Worm (Caenorhabditis elegans) whole organism, L1 larva: ENCODE measurements around the gene piki-1.

Source experiments
- C04F5.9 ChIP-seq: sonication (generic microtip); optimal IDR thresholded peaks from 2 replicates; lab custom pipeline; 2016; ENCODE audit warnings: missing genetic modification characterization, missing compliant biosample characterization
- F16B12.6 ChIP-seq: fragments of 150-350 bp; optimal IDR thresholded peaks from 2 replicates; lab custom pipeline; 2014; ENCODE audit warnings: missing biosample characterization, missing genetic modification characterization
- alr-1 ChIP-seq: fragments of 200-800 bp; sonication (Bioruptor generic); optimal IDR thresholded peaks from 2 replicates; lab custom pipeline; 2018; ENCODE audit warnings: borderline replicate concordance, mild to moderate bottlenecking, missing genetic modification characterization, missing compliant biosample characterization
- blmp-1 ChIP-seq: fragments of 150-350 bp; optimal IDR thresholded peaks from 2 replicates; lab custom pipeline; 2014; ENCODE audit warnings: missing biosample characterization, missing genetic modification characterization
- ceh-63 ChIP-seq: fragments of 200-800 bp; sonication (Bioruptor generic); optimal IDR thresholded peaks from 2 replicates; lab custom pipeline; 2018; ENCODE audit warnings: mild to moderate bottlenecking, missing genetic modification characterization, missing compliant biosample characterization
- ceh-82 ChIP-seq, 3 experiments: fragments of 150-350 bp in 1 of 3; sonication (generic microtip) in 2 of 3; optimal IDR thresholded peaks; 2 replicates each; lab custom pipeline; 2014 to 2017; ENCODE audit warnings: missing biosample characterization in 3 of 3, missing genetic modification characterization in 3 of 3
- ceh-90 ChIP-seq: sonication (generic microtip); optimal IDR thresholded peaks from 2 replicates; lab custom pipeline; 2016; ENCODE audit warnings: missing genetic modification characterization, missing compliant biosample characterization
- dsc-1 ChIP-seq: sonication (generic microtip); optimal IDR thresholded peaks from 2 replicates; lab custom pipeline; 2016; ENCODE audit warnings: mild to moderate bottlenecking, missing genetic modification characterization, missing compliant biosample characterization
- efl-1 ChIP-seq, 4 experiments: fragments of 150-350 bp; optimal IDR thresholded peaks in 3 of 4; peaks in 1 of 4; 1 replicate in 1 of 4; 2 replicates in 3 of 4; lab custom pipeline; 2014; ENCODE audit warnings: missing biosample characterization in 2 of 4, missing genetic modification characterization in 2 of 4, missing genetic modification reagents in 2 of 4
- efl-3 ChIP-seq: fragments of 200-800 bp; sonication (Bioruptor generic); optimal IDR thresholded peaks from 2 replicates; lab custom pipeline; 2018; ENCODE audit warnings: mild to moderate bottlenecking, missing genetic modification characterization, missing compliant biosample characterization
- elt-3 ChIP-seq, 6 experiments: fragments of 150-350 bp in 1 of 6; sonication (generic microtip); optimal IDR thresholded peaks; 2 replicates each; lab custom pipeline; 2017 to 2018; ENCODE audit warnings: missing biosample characterization in 6 of 6, missing genetic modification characterization in 6 of 6, inconsistent platforms in 1 of 6
- fkh-10 ChIP-seq: sonication (generic microtip); optimal IDR thresholded peaks from 2 replicates; lab custom pipeline; 2017; ENCODE audit warnings: missing biosample characterization, missing genetic modification reagents, missing genetic modification characterization
- fkh-8 ChIP-seq: sonication (generic microtip); optimal IDR thresholded peaks from 2 replicates; lab custom pipeline; 2016; ENCODE audit warnings: mild to moderate bottlenecking, missing genetic modification characterization, missing compliant biosample characterization
- grh-1 ChIP-seq: fragments of 200-800 bp; sonication (Bioruptor generic); IDR thresholded peaks from 2 replicates; pipeline ENCODE4 v1.3.6; 2022; ENCODE audit warnings: missing genetic modification reagents, missing genetic modification characterization, missing compliant biosample characterization
- hpl-2 ChIP-seq: fragments of 150-350 bp; optimal IDR thresholded peaks from 2 replicates; lab custom pipeline; 2014; ENCODE audit warnings: missing biosample characterization, missing genetic modification reagents, missing genetic modification characterization
- irx-1 ChIP-seq: sonication (generic microtip); optimal IDR thresholded peaks from 2 replicates; lab custom pipeline; 2016; ENCODE audit warnings: missing genetic modification characterization, missing compliant biosample characterization
- isw-1 ChIP-seq: fragments of 200-800 bp; sonication (Bioruptor generic); IDR thresholded peaks from 2 replicates; pipeline ENCODE4 v1.3.6; 2022; ENCODE audit warnings: missing genetic modification characterization, missing compliant biosample characterization
- jun-1 ChIP-seq: fragments of 150-350 bp; optimal IDR thresholded peaks from 2 replicates; lab custom pipeline; 2014; ENCODE audit warnings: missing biosample characterization, missing genetic modification reagents, missing genetic modification characterization
- lin-14 ChIP-seq: fragments of 200-800 bp; sonication (Bioruptor generic); optimal IDR thresholded peaks from 2 replicates; lab custom pipeline; 2018; ENCODE audit warnings: mild to moderate bottlenecking, missing genetic modification characterization, moderate library complexity, missing compliant biosample characterization
- lin-15B ChIP-seq: fragments of 150-350 bp; sonication (generic microtip); optimal IDR thresholded peaks from 3 replicates; lab custom pipeline; 2014; ENCODE audit warnings: missing biosample characterization, missing genetic modification characterization
- lin-35 ChIP-seq, 2 experiments: fragments of 150-350 bp; optimal IDR thresholded peaks; 2 replicates each; lab custom pipeline; 2014; ENCODE audit warnings: missing biosample characterization in 2 of 2, missing genetic modification characterization in 2 of 2, missing genetic modification reagents in 2 of 2
- lsy-2 ChIP-seq, 2 experiments: fragments of 150-350 bp; optimal IDR thresholded peaks; 2 replicates each; lab custom pipeline; 2014; ENCODE audit warnings: missing biosample characterization in 2 of 2, missing genetic modification characterization in 2 of 2
- mdl-1 ChIP-seq, 2 experiments: fragments of 150-350 bp; optimal IDR thresholded peaks; 2 replicates each; lab custom pipeline; 2014 to 2017; ENCODE audit warnings: missing biosample characterization in 2 of 2, missing genetic modification characterization in 2 of 2, inconsistent platforms in 1 of 2
- mef-2 ChIP-seq: fragments of 150-350 bp; optimal IDR thresholded peaks from 2 replicates; lab custom pipeline; 2014; ENCODE audit warnings: missing biosample characterization, missing genetic modification characterization
- mep-1 ChIP-seq: fragments of 150-350 bp; optimal IDR thresholded peaks from 2 replicates; lab custom pipeline; 2014; ENCODE audit warnings: missing biosample characterization, missing genetic modification characterization
- nhr-11 ChIP-seq: fragments of 150-350 bp; optimal IDR thresholded peaks from 2 replicates; lab custom pipeline; 2014; ENCODE audit warnings: missing biosample characterization, missing genetic modification characterization
- nhr-19 ChIP-seq: fragments of 200-800 bp; sonication (Bioruptor generic); conservative IDR thresholded peaks from 2 replicates; pipeline ENCODE4 v1.3.6; 2022; ENCODE audit warnings: missing genetic modification characterization, missing compliant biosample characterization
- nhr-28 ChIP-seq: fragments of 150-350 bp; optimal IDR thresholded peaks from 2 replicates; lab custom pipeline; 2014; ENCODE audit warnings: missing biosample characterization, missing genetic modification characterization
- nhr-47 ChIP-seq: sonication (generic microtip); optimal IDR thresholded peaks from 2 replicates; lab custom pipeline; 2016; ENCODE audit warnings: mild to moderate bottlenecking, missing genetic modification characterization, moderate library complexity, missing compliant biosample characterization
- nhr-71 ChIP-seq: sonication (generic microtip); optimal IDR thresholded peaks from 2 replicates; lab custom pipeline; 2016; ENCODE audit warnings: mild to moderate bottlenecking, missing genetic modification characterization, moderate library complexity, missing compliant biosample characterization
- pag-3 ChIP-seq: sonication (generic microtip); optimal IDR thresholded peaks from 2 replicates; lab custom pipeline; 2017; ENCODE audit warnings: missing genetic modification characterization, mild to moderate bottlenecking, missing compliant biosample characterization, antibody characterized with exemption, borderline replicate concordance; ENCODE audit not compliant: insufficient read depth
- pax-3 ChIP-seq: fragments of 200-800 bp; sonication (Bioruptor generic); optimal IDR thresholded peaks from 2 replicates; lab custom pipeline; 2018; ENCODE audit warnings: mild to moderate bottlenecking, missing genetic modification characterization, moderate library complexity, missing compliant biosample characterization
- pqm-1 ChIP-seq: sonication (generic microtip); optimal IDR thresholded peaks from 3 replicates; lab custom pipeline; 2017; ENCODE audit warnings: missing biosample characterization, missing genetic modification characterization
- snu-23 ChIP-seq: sonication (generic microtip); optimal IDR thresholded peaks from 2 replicates; lab custom pipeline; 2016; ENCODE audit warnings: missing genetic modification characterization, missing compliant biosample characterization
- sptf-1 ChIP-seq: fragments of 150-350 bp; optimal IDR thresholded peaks from 2 replicates; lab custom pipeline; 2014; ENCODE audit warnings: missing biosample characterization, missing genetic modification characterization
- tbx-2 ChIP-seq: sonication (generic microtip); optimal IDR thresholded peaks from 2 replicates; lab custom pipeline; 2016; ENCODE audit warnings: missing genetic modification characterization, missing compliant biosample characterization
- tlp-1 ChIP-seq: fragments of 150-350 bp; optimal IDR thresholded peaks from 2 replicates; lab custom pipeline; 2014; ENCODE audit warnings: missing biosample characterization, missing genetic modification characterization
- unc-130 ChIP-seq: fragments of 150-350 bp; optimal IDR thresholded peaks from 2 replicates; lab custom pipeline; 2017; ENCODE audit warnings: missing biosample characterization, missing genetic modification characterization, inconsistent platforms
- unc-86 ChIP-seq: sonication (generic microtip); optimal IDR thresholded peaks from 2 replicates; lab custom pipeline; 2016; ENCODE audit warnings: missing genetic modification characterization, missing compliant biosample characterization
- unc-98 ChIP-seq: fragments of 200-800 bp; sonication (Bioruptor generic); IDR thresholded peaks from 2 replicates; pipeline ENCODE4 v1.3.6; 2022; ENCODE audit warnings: missing genetic modification characterization, missing compliant biosample characterization
- xbp-1 ChIP-seq: sonication (generic microtip); optimal IDR thresholded peaks from 2 replicates; lab custom pipeline; 2016; ENCODE audit warnings: missing genetic modification characterization, missing compliant biosample characterization
- zip-4 ChIP-seq: fragments of 200-800 bp; sonication (Bioruptor generic); optimal IDR thresholded peaks from 2 replicates; lab custom pipeline; 2018; ENCODE audit warnings: mild to moderate bottlenecking, missing genetic modification characterization, moderate library complexity, missing compliant biosample characterization
- ztf-4 ChIP-seq: fragments of 150-350 bp; optimal IDR thresholded peaks from 2 replicates; lab custom pipeline; 2014; ENCODE audit warnings: missing biosample characterization, missing genetic modification characterization

The piki-1 gene

DNA sequence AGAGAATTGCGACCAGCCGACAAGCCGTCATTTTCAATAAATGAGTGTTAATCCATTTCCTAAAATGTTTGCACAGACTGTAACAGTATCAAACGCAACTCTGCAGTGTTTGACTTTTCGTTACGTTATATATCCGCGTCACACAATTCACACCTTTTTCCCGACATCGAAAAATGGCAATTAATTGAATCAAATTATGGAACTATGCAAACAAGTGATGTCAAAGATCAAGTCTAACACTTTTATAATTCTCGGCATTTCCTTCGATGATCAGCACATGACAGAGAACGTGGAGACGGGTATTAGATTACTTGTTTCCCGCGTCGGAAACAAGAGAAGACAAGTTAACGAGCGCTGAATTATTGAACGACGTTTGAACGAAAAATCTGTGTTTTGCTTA, 51.9 kb downstream of the piki-1 start, which contains the start of gene phat-6:
phat-6 (minus strand) TSS at position 101 of the 400 bp plus-strand sequence.
- TF ChIP-seq pqm-1 (tag; lab: Kevin White, UChicago), result no peak
- peak; percentile 12 for TF ChIP-seq unc-86
- TF ChIP-seq nhr-19 (GFP tag; lab: Robert Waterston, UW), result no peak
- peak; percentile 23 for TF ChIP-seq tbx-2
- TF ChIP-seq isw-1 (GFP tag; lab: Robert Waterston, UW), result no peak
- TF ChIP-seq unc-98 (GFP tag; lab: Robert Waterston, UW), result no peak
- peak; percentile 20 for TF ChIP-seq nhr-47 (tag; lab: Kevin White, UChicago)
- peak; percentile 3 for TF ChIP-seq fkh-8 (tag; lab: Kevin White, UChicago)
- TF ChIP-seq blmp-1 (tag; lab: Kevin White, UChicago), result no peak
- TF ChIP-seq lin-14, result peak; percentile 27
- no peak for TF ChIP-seq nhr-28 (tag; lab: Kevin White, UChicago)
- TF ChIP-seq pax-3 (tag; lab: Kevin White, UChicago), result no peak
- TF ChIP-seq nhr-71 (tag; lab: Kevin White, UChicago), result peak; percentile 50
- TF ChIP-seq unc-130, result no peak

DNA sequence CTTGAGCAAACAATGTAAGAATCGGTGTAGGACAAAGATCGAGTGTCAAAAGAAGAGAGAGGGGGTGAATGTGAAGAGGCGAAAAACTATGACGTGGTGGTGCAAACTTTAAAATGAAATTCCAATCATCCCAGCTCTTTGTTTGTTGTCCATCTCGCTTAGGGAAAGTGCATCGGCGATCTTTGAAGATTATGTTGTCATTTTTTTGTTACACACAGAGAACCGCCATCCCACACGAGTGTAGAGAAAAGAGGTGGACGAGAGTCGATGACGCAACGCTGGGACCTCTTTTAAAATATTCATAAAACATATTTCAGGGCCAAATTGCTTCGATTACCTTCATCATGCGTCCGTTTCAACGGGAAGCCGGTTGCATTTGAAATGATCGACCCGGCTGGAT, 54.8 kb downstream of the piki-1 start:
- TF ChIP-seq lsy-2 (tag; optimal IDR thresholded peaks at IDR 0.05; lab: Kevin White, UChicago) (no peak), lin-14 (peak; percentile 38), efl-1 (optimal IDR thresholded peaks at IDR 0.05; lab: Kevin White, UChicago) (no peak), efl-1 (GFP tag; optimal IDR thresholded peaks at IDR 0.05 in 1 of 2; lab: Kevin White, UChicago) (peak in 1 of 2 experiments; percentile 38)

DNA sequence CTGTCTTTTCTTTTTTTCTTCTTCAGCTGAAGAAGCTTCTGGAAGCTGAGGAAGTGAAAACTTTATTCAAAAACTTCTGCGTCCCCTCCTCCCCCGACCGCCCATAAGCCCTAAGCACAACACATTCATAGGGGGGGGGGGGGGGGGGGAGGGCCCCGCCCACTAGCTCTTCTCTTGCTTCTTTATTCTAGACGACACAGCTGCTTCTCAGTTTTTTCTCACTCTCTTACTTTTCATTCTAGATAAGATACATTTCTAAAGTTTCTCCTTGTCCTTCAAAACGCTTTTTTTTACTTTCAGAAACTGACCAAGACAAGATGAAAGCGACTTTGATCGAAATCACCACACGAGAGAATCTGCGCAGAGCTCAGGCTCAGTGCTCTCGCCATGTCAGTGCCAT, 56.4 kb downstream of the piki-1 start, which contains the start of gene T10B10.4:
T10B10.4 (plus strand) TSS at position 301 of the 400 bp plus-strand sequence.
- no peak for TF ChIP-seq nhr-47 (tag; lab: Kevin White, UChicago)
- TF ChIP-seq xbp-1 (tag; lab: Kevin White, UChicago), result no peak

DNA sequence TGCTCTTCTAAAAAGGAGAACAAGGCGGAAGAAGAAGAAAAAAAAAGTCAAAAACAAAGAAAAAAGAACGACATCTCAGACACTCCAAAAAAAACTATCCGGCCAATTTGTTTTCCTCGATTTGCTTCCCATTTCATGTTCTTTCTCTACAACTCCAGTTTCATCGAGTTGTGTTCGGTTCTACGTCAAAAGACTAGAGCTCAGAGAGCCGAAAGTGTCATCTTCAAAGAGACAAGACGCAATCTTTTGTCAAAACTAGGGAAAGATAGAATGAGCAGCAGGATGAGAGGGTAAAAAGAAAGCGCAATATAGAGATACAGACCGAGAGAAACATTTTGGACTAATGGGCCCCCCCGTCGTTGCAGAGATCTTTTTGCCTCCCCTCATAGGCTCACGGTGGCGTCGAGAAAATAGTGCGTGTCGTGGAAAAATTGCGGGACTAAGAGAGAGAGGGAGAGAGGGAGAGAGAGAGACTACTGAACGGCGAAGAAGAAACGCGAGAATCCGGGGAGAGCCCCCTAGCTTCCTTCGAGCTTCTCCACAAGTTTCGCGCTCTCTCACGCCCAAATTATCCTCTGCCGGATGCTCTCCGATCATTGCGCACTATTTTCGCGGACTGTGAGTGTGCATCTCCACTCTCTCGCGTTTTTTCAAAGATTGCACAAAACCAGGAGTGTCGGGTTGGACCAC, 57.1 kb downstream of the piki-1 start:
- TF ChIP-seq mef-2 (tag; lab: Kevin White, UChicago), result no peak
- peak; percentile 44 for TF ChIP-seq isw-1 (GFP tag; lab: Robert Waterston, UW)
- TF ChIP-seq ceh-82 (tag; optimal IDR thresholded peaks at IDR 0.05; lab: Kevin White, UChicago), result peak; percentile 56 to 62 (median 58)
- no peak for TF ChIP-seq elt-3 (tag; optimal IDR thresholded peaks at IDR 0.05; lab: Kevin White, UChicago)
- TF ChIP-seq ceh-63 (GFP tag; lab: Kevin White, UChicago), result peak; percentile 50
- TF ChIP-seq efl-1 (optimal IDR thresholded peaks at IDR 0.05; lab: Kevin White, UChicago), result peak; percentile 22 to 48
- TF ChIP-seq efl-1 (GFP tag; optimal IDR thresholded peaks at IDR 0.05 in 1 of 2; lab: Kevin White, UChicago), result peak in 1 of 2 experiments; percentile 83
- TF ChIP-seq nhr-11 (tag; lab: Kevin White, UChicago), result peak; percentile 16
- no peak for TF ChIP-seq pqm-1 (tag; lab: Kevin White, UChicago)
- TF ChIP-seq jun-1 (tag; lab: Kevin White, UChicago), result peak; percentile 43
- peak; percentile 48 for TF ChIP-seq irx-1 (tag; lab: Kevin White, UChicago)
- TF ChIP-seq dsc-1, result peak; percentile 84
- TF ChIP-seq mdl-1 (tag; optimal IDR thresholded peaks at IDR 0.05; lab: Kevin White, UChicago), result peak in 1 of 2 experiments; percentile 33
- TF ChIP-seq F16B12.6 (tag; lab: Kevin White, UChicago), result no peak
- TF ChIP-seq grh-1 (GFP tag; lab: Robert Waterston, UW), result no peak
- peak; percentile 71 for TF ChIP-seq snu-23 (GFP tag; lab: Kevin White, UChicago)
- no peak for TF ChIP-seq efl-3 (GFP tag; lab: Kevin White, UChicago)
- no peak for TF ChIP-seq C04F5.9
- no peak for TF ChIP-seq ceh-90 (tag; lab: Kevin White, UChicago)
- peak; percentile 57 to 64 for TF ChIP-seq lsy-2 (tag; optimal IDR thresholded peaks at IDR 0.05; lab: Kevin White, UChicago)
- no peak for TF ChIP-seq alr-1 (tag; lab: Kevin White, UChicago)
- no peak for TF ChIP-seq nhr-28 (tag; lab: Kevin White, UChicago)
- peak; percentile 15 for TF ChIP-seq mep-1 (tag; lab: Kevin White, UChicago)
- TF ChIP-seq zip-4 (GFP tag; lab: Kevin White, UChicago), result peak; percentile 4
- peak in 1 of 2 experiments; percentile 23 for TF ChIP-seq lin-35 (GFP tag; optimal IDR thresholded peaks at IDR 0.05; lab: Kevin White, UChicago)
- TF ChIP-seq lin-15B (tag; lab: Kevin White, UChicago), result no peak
- no peak for TF ChIP-seq hpl-2
- peak; percentile 59 for TF ChIP-seq ztf-4 (tag; lab: Kevin White, UChicago)
- TF ChIP-seq pag-3 (tag; lab: Kevin White, UChicago), result no peak
- TF ChIP-seq unc-86, result peak; percentile 88
- TF ChIP-seq nhr-47 (tag; lab: Kevin White, UChicago), result peak; percentile 81
- TF ChIP-seq nhr-71 (tag; lab: Kevin White, UChicago), result peak; percentile 90
- TF ChIP-seq fkh-10, result peak; percentile 79
- no peak for TF ChIP-seq tlp-1 (tag; lab: Kevin White, UChicago)
- no peak for TF ChIP-seq sptf-1
- TF ChIP-seq unc-98 (GFP tag; lab: Robert Waterston, UW), result no peak
